Worm (Caenorhabditis elegans): ENCODE data around the gene F21H12.3.
A peak's percentile ranks its signal among the peaks of the same experiment; 100 is the strongest.

The F21H12.3 gene

DNA sequence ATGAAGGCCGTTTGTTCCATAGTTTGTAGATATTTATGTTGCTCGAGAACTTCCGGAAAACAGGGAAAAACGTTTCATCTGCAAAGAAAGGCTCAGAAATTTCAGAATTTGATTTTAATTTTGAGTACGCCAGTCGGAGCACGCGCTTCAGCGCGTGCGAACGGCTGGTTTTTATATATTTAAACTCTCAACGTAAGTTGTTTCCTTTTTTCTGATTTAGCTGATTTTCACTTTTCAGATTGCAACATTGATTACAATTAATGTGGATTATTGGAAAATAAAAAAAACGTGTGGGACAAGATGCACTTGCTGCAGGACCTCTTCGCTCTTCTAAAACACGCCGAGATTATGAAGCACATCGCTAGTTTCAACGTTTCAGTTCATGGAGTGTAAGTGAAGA is at the start of gene F21H12.3:
Gene F21H12.3, plus strand, starts transcription at position 301 of the 400 bp plus-strand sequence.
- TF ChIP-seq skn-1 (tag; optimal IDR thresholded peaks at IDR 0.05) (no peak), mbf-1 (tag; optimal IDR thresholded peaks at IDR 0.05) (no peak), aly-2 (tag; optimal IDR thresholded peaks at IDR 0.05) (no peak), ceh-16 (tag; optimal IDR thresholded peaks at IDR 0.05) (no peak), nhr-11 (tag; optimal IDR thresholded peaks at IDR 0.05) (no peak), ZK546.5 (tag; optimal IDR thresholded peaks at IDR 0.05) (no peak), ztf-11 (tag; optimal IDR thresholded peaks at IDR 0.05) (no peak), ztf-1 (GFP tag; conservative IDR thresholded peaks at IDR 0.05) (no peak), lin-39 (tag; optimal IDR thresholded peaks at IDR 0.05) (no peak), F13H6.1 (tag; optimal IDR thresholded peaks at IDR 0.05) (no peak), elt-1 (tag; optimal IDR thresholded peaks at IDR 0.05) (no peak), nhr-10 (tag; optimal IDR thresholded peaks at IDR 0.05) (no peak), zag-1 (tag; optimal IDR thresholded peaks at IDR 0.05) (no peak), elt-3 (tag; optimal IDR thresholded peaks at IDR 0.05) (no peak), sma-3 (GFP tag; optimal IDR thresholded peaks at IDR 0.05) (no peak), nhr-77 (tag; optimal IDR thresholded peaks at IDR 0.05) (no peak)

DNA sequence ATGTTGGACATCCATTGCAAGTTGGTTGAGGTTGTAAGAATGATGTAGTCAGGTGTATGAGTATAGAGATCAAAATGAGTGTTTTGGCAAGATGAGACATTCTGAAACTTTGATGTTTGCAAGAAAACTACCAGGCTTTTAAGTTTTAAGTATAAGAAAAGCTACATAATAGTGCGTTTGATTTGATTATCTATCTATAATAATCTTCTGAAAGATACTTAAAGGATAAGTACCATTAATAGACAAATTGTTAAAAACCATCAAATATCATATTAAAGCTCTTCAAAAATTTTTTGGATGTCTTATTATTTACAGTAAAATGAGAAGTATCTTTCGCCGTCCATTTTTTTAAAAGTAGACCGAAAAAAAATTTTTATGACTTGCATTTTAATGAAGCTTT is 39.6 kb upstream of the F21H12.3 start, which contains the start of gene R12C12.10:
Gene R12C12.10, minus strand, starts transcription at position 101 of the 400 bp plus-strand sequence.
- no peak for TF ChIP-seq elt-1 (tag; optimal IDR thresholded peaks at IDR 0.05)
- TF ChIP-seq lsy-2 (tag; optimal IDR thresholded peaks at IDR 0.05), result no peak
- no peak for TF ChIP-seq lin-11 (tag; optimal IDR thresholded peaks at IDR 0.05)
- TF ChIP-seq R02D3.7 (tag; optimal IDR thresholded peaks at IDR 0.05), result no peak
- no peak for TF ChIP-seq zag-1 (tag; optimal IDR thresholded peaks at IDR 0.05)
- TF ChIP-seq gmeb-1 (tag; optimal IDR thresholded peaks at IDR 0.05), result no peak
- TF ChIP-seq peb-1 (tag; optimal IDR thresholded peaks at IDR 0.05), result no peak
- TF ChIP-seq unc-39 (tag; optimal IDR thresholded peaks at IDR 0.05), result no peak
- TF ChIP-seq mab-5 (tag; optimal IDR thresholded peaks at IDR 0.05), result no peak
- no peak for TF ChIP-seq crh-2 (tag; optimal IDR thresholded peaks at IDR 0.05)
- no peak for TF ChIP-seq ztf-1 (GFP tag; conservative IDR thresholded peaks at IDR 0.05)

DNA sequence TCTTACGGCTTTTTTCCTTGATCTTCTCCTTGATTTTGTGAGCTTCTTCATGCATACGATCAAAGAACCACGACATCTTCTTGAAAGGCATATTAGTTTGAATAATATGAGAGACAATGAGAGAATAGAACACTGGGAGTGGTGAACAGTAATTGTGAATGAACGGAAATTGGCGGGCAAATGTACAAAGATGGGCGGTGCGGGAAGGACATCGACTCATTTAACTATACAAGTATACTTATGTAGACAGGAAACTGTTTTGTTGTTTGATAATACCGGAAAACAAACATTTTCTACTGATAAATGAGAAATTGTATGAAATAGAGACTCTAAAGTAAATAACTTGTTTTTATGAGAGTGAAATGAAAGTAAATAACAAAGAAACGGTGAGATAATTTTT is 37.7 kb upstream of the F21H12.3 start, which contains the start of gene R12C12.5:
Gene R12C12.5, minus strand, starts transcription at position 101 of the 400 bp plus-strand sequence.
- TF ChIP-seq unc-62 (GFP tag; optimal IDR thresholded peaks at IDR 0.05) (no peak), unc-39 (tag; optimal IDR thresholded peaks at IDR 0.05) (no peak), elt-3 (tag; optimal IDR thresholded peaks at IDR 0.05) (no peak), peb-1 (tag; optimal IDR thresholded peaks at IDR 0.05) (no peak), F13H6.1 (tag; optimal IDR thresholded peaks at IDR 0.05) (no peak), alr-1 (tag; optimal IDR thresholded peaks at IDR 0.05) (no peak), ztf-4 (tag; optimal IDR thresholded peaks at IDR 0.05) (no peak), lsy-2 (tag; optimal IDR thresholded peaks at IDR 0.05) (no peak), zag-1 (tag; optimal IDR thresholded peaks at IDR 0.05) (no peak), nhr-23 (tag; optimal IDR thresholded peaks at IDR 0.05) (no peak), nhr-129 (tag; optimal IDR thresholded peaks at IDR 0.05) (no peak), ceh-82 (tag; optimal IDR thresholded peaks at IDR 0.05) (no peak), ztf-11 (tag; optimal IDR thresholded peaks at IDR 0.05) (no peak), ztf-1 (GFP tag; conservative IDR thresholded peaks at IDR 0.05) (no peak), mab-5 (tag; optimal IDR thresholded peaks at IDR 0.05) (no peak), gmeb-1 (tag; optimal IDR thresholded peaks at IDR 0.05) (no peak), ama-1 (optimal IDR thresholded peaks at IDR 0.05) (no peak), nhr-6 (tag; optimal IDR thresholded peaks at IDR 0.05) (no peak), skn-1 (tag; optimal IDR thresholded peaks at IDR 0.05) (no peak), egl-27 (tag; optimal IDR thresholded peaks at IDR 0.05) (no peak)

DNA sequence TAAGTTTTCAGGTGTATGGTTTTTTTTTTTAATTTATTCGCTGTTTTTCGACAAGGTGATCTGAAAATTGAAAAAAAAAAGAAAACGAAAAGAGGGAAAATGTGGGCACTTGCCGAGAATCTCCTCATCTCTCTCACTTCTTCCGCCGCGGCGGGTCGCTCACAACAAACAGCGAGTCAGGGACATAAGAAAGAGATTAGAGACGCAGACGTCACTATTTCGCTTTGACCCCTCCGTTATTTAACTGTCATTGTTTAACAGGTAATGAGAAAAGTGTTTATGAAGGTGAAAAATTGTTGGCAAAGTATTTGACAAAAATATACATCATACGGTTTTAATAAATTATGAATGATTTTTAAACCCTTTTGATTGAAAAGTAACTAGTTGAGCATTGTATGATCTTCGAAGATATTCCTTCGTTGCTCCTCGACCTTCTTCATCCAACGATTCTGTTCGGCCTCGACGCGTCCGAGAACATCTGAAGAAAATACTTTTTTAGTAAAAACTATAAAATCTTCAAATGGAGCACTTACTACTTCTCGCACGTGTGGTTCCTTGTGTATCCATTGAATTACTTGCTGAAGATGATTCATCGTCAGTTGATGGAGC is 36.6 kb upstream of the F21H12.3 start:
- TF ChIP-seq unc-55 (GFP tag; optimal IDR thresholded peaks at IDR 0.05), result peak; percentile 17
- peak in 1 of 2 experiments; percentile 26 for TF ChIP-seq lsy-2 (tag; optimal IDR thresholded peaks at IDR 0.05)
- TF ChIP-seq fos-1 (tag; optimal IDR thresholded peaks at IDR 0.05), result peak; percentile 15
- no peak for TF ChIP-seq elt-1 (tag; optimal IDR thresholded peaks at IDR 0.05)
- TF ChIP-seq F13H6.1 (tag; optimal IDR thresholded peaks at IDR 0.05), result peak; percentile 2
- TF ChIP-seq skn-1 (tag; optimal IDR thresholded peaks at IDR 0.05), result no peak
- TF ChIP-seq blmp-1 (tag; optimal IDR thresholded peaks at IDR 0.05; ENCODE audit: insufficient read depth), result peak; percentile 45
- TF ChIP-seq snpc-4 (tag; optimal IDR thresholded peaks at IDR 0.05), result no peak
- TF ChIP-seq sem-4 (tag; optimal IDR thresholded peaks at IDR 0.05), result peak; percentile 17
- peak; percentile 44 for TF ChIP-seq C34F6.9 (tag; optimal IDR thresholded peaks at IDR 0.05)
- TF ChIP-seq egl-27 (tag; optimal IDR thresholded peaks at IDR 0.05), result no peak
- TF ChIP-seq aly-2 (tag; optimal IDR thresholded peaks at IDR 0.05), result no peak
- TF ChIP-seq nhr-25 (tag; optimal IDR thresholded peaks at IDR 0.05), result peak; percentile 60
- peak; percentile 15 for TF ChIP-seq lin-13 (GFP tag; optimal IDR thresholded peaks at IDR 0.05)
- TF ChIP-seq crh-2 (tag; optimal IDR thresholded peaks at IDR 0.05), result peak; percentile 2
- TF ChIP-seq ceh-16 (tag; optimal IDR thresholded peaks at IDR 0.05), result no peak

Data from whole organism, L2 larva.